Worm (Caenorhabditis elegans): ENCODE measurements around the gene M142.8.
A peak's percentile ranks its signal among the peaks of the same experiment; 100 is the strongest.

Gene M142.8

DNA sequence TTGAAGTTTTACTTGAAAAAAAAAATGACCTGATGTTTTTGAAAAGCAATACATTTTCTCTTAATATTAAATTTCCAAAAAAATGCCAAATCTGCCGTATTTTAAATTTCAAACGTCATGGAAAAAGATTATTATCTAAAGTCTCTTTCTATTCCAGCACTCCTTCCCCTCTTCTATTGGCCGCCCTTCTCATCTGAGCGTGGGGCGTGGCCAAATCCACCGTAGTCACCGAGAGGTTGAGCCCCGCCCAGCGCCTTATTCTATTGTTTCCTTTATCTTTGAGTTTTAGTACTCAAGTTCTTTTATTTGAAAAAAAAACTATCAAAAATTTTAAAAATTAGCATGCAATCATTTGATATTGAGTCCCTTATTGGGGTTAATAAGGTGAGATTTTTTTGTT, 13.4 kb upstream of the M142.8 start, which contains the start of gene vab-7:
Gene vab-7 (plus strand): TSS at position 301 of the 400 bp plus-strand sequence.
- TF ChIP-seq dsc-1 (tag; optimal IDR thresholded peaks at IDR 0.05) (no peak), unc-98 (GFP tag; IDR thresholded peaks at IDR 0.05) (no peak), ceh-88 (GFP tag; IDR thresholded peaks at IDR 0.05) (no peak), C16A3.4 (tag; optimal IDR thresholded peaks at IDR 0.05) (no peak), mep-1 (tag; optimal IDR thresholded peaks at IDR 0.05) (no peak), lin-13 (GFP tag; optimal IDR thresholded peaks at IDR 0.05) (no peak), tbx-2 (tag; optimal IDR thresholded peaks at IDR 0.05) (no peak), grh-1 (GFP tag; IDR thresholded peaks at IDR 0.05) (no peak), xbp-1 (tag; optimal IDR thresholded peaks at IDR 0.05) (no peak), mef-2 (tag; optimal IDR thresholded peaks at IDR 0.05) (no peak)

- TF ChIP-seq efl-1 (optimal IDR thresholded peaks at IDR 0.05), result no peak
- TF ChIP-seq efl-1 (GFP tag; optimal IDR thresholded peaks at IDR 0.05 in 1 of 2), result peak in 1 of 2 experiments; percentile 87
- no peak for TF ChIP-seq sptf-1 (tag; optimal IDR thresholded peaks at IDR 0.05)
These were observed 12.0 kb upstream of the M142.8 start for ce11 chrIII:10921474-10921873.

- TF ChIP-seq ces-1 (GFP tag; optimal IDR thresholded peaks at IDR 0.05) (no peak), unc-30 (tag; optimal IDR thresholded peaks at IDR 0.05) (no peak), fkh-8 (tag; optimal IDR thresholded peaks at IDR 0.05) (no peak), nhr-11 (tag; optimal IDR thresholded peaks at IDR 0.05) (no peak), sup-37 (GFP tag; optimal IDR thresholded peaks at IDR 0.05) (no peak), nhr-76 (tag; optimal IDR thresholded peaks at IDR 0.05) (no peak), nhr-85 (tag) (no peak), swsn-7 (tag; optimal IDR thresholded peaks at IDR 0.05) (no peak), snpc-4 (tag; optimal IDR thresholded peaks at IDR 0.05) (no peak), nhr-90 (tag; optimal IDR thresholded peaks at IDR 0.05; ENCODE audit: poor library complexity) (no peak), nhr-77 (tag; optimal IDR thresholded peaks at IDR 0.05) (no peak), C34B4.2 (tag; optimal IDR thresholded peaks at IDR 0.05) (no peak), skn-1 (tag; optimal IDR thresholded peaks at IDR 0.05) (no peak), vab-15 (tag; optimal IDR thresholded peaks at IDR 0.05) (no peak), dpl-1 (GFP tag; optimal IDR thresholded peaks at IDR 0.05) (no peak)
These were observed 9.9 kb upstream of the M142.8 start for ce11 chrIII:10923539-10923938.

ce11 chrIII:10930850-10931249, 2.6 kb upstream of the M142.8 start, which contains the start of gene M142.5:
Gene M142.5 (plus strand): TSS chrIII:10931201.
- TF ChIP-seq unc-30 (tag; optimal IDR thresholded peaks at IDR 0.05), result no peak
- TF ChIP-seq nhr-28 (tag; optimal IDR thresholded peaks at IDR 0.05), result no peak
- TF ChIP-seq lin-35 (GFP tag; optimal IDR thresholded peaks at IDR 0.05), result peak; percentile 40 to 66
- TF ChIP-seq nhr-11 (tag; optimal IDR thresholded peaks at IDR 0.05), result no peak
- TF ChIP-seq irx-1 (tag; optimal IDR thresholded peaks at IDR 0.05), result no peak
- TF ChIP-seq ets-5 (GFP tag; IDR thresholded peaks at IDR 0.05), result no peak
- TF ChIP-seq isw-1 (GFP tag; IDR thresholded peaks at IDR 0.05), result no peak
- TF ChIP-seq F16B12.6 (tag; optimal IDR thresholded peaks at IDR 0.05), result peak; percentile 28
- no peak for TF ChIP-seq unc-62 (GFP tag; optimal IDR thresholded peaks at IDR 0.05)
- TF ChIP-seq mab-9 (GFP tag; IDR thresholded peaks at IDR 0.05), result no peak
- no peak for TF ChIP-seq lin-39 (tag; optimal IDR thresholded peaks at IDR 0.05)
- TF ChIP-seq fos-1 (tag; optimal IDR thresholded peaks at IDR 0.05), result no peak
- no peak for TF ChIP-seq nhr-84 (tag; optimal IDR thresholded peaks at IDR 0.05)
- TF ChIP-seq hlh-17 (GFP tag; optimal IDR thresholded peaks at IDR 0.05; ENCODE audit: borderline replicate concordance), result no peak
- TF ChIP-seq egl-13 (tag; optimal IDR thresholded peaks at IDR 0.05), result no peak
- TF ChIP-seq hpl-2 (GFP tag; optimal IDR thresholded peaks at IDR 0.05), result no peak
- TF ChIP-seq egl-27 (tag; optimal IDR thresholded peaks at IDR 0.05), result no peak
- no peak for TF ChIP-seq ztf-4 (tag; optimal IDR thresholded peaks at IDR 0.05)
- TF ChIP-seq rnt-1 (tag; optimal IDR thresholded peaks at IDR 0.05), result no peak
- TF ChIP-seq nhr-76 (tag; optimal IDR thresholded peaks at IDR 0.05), result no peak
- no peak for TF ChIP-seq ceh-8 (GFP tag; optimal IDR thresholded peaks at IDR 0.05)
- no peak for TF ChIP-seq vab-15 (tag; optimal IDR thresholded peaks at IDR 0.05)
- TF ChIP-seq sox-4 (tag; optimal IDR thresholded peaks at IDR 0.05), result no peak
- TF ChIP-seq aha-1 (tag; optimal IDR thresholded peaks at IDR 0.05), result no peak
- no peak for TF ChIP-seq fkh-8 (tag; optimal IDR thresholded peaks at IDR 0.05)
- peak in 1 of 2 experiments; percentile 23 for TF ChIP-seq mdl-1 (tag; optimal IDR thresholded peaks at IDR 0.05)
- TF ChIP-seq fkh-10 (GFP tag; optimal IDR thresholded peaks at IDR 0.05), result no peak
- TF ChIP-seq Y116A8C.19 (tag; optimal IDR thresholded peaks at IDR 0.05; ENCODE audit: borderline replicate concordance), result no peak

Measured in whole organism, L1 larva.